Worm (Caenorhabditis elegans) whole organism, young adult: ENCODE results near the gene sedl-1.

Experiments
- F33H1.4 ChIP-seq: fragments of 200-800 bp; sonication (Bioruptor generic); IDR thresholded peaks from 2 replicates; pipeline ENCODE4 v1.3.6; 2022; ENCODE audit warnings: missing genetic modification reagents, missing genetic modification characterization, missing compliant biosample characterization
- Y79H2A.3 ChIP-seq: fragments of 200-800 bp; sonication (Bioruptor generic); conservative IDR thresholded peaks from 2 replicates; pipeline ENCODE4 v1.3.6; 2022; ENCODE audit warnings: missing genetic modification reagents, missing genetic modification characterization, missing compliant biosample characterization
- cebp-1 ChIP-seq, 2 experiments: fragments of 200-800 bp in 1 of 2; sonication (Bioruptor generic) in 1 of 2; sonication (generic microtip) in 1 of 2; IDR thresholded peaks in 1 of 2; optimal IDR thresholded peaks in 1 of 2; 2 replicates each; pipeline versions ENCODE4 v1.3.6 to Lab custom; 2017 to 2022; ENCODE audit warnings: missing compliant biosample characterization in 2 of 2, missing genetic modification characterization in 2 of 2, mild to moderate bottlenecking in 1 of 2, missing genetic modification reagents in 1 of 2, moderate library complexity in 1 of 2
- ceh-100 ChIP-seq: fragments of 200-800 bp; sonication (Bioruptor generic); IDR thresholded peaks from 2 replicates; pipeline ENCODE4 v1.3.6; 2022; ENCODE audit warnings: missing genetic modification reagents, missing genetic modification characterization, missing compliant biosample characterization
- dox-1 ChIP-seq: fragments of 200-800 bp; sonication (Bioruptor generic); IDR thresholded peaks from 2 replicates; pipeline ENCODE4 v1.3.6; 2022; ENCODE audit warnings: missing genetic modification reagents, missing genetic modification characterization, missing compliant biosample characterization
- efl-1 ChIP-seq: fragments of 150-350 bp; optimal IDR thresholded peaks from 2 replicates; lab custom pipeline; 2014; ENCODE audit warnings: missing biosample characterization, missing genetic modification reagents, missing genetic modification characterization
- mcd-1 ChIP-seq: fragments of 200-800 bp; sonication (Bioruptor generic); IDR thresholded peaks from 2 replicates; pipeline ENCODE4 v1.3.6; 2022; ENCODE audit warnings: missing genetic modification reagents, missing genetic modification characterization, missing compliant biosample characterization
- mel-28 ChIP-seq: sonication (generic microtip); optimal IDR thresholded peaks from 2 replicates; lab custom pipeline; 2016; ENCODE audit warnings: borderline replicate concordance, mild to moderate bottlenecking, missing genetic modification characterization, missing compliant biosample characterization
- nhr-179 ChIP-seq: sonication (generic microtip); optimal IDR thresholded peaks from 2 replicates; lab custom pipeline; 2016; ENCODE audit warnings: mild to moderate bottlenecking, missing genetic modification characterization, missing compliant biosample characterization
- nhr-90 ChIP-seq: sonication (generic microtip); optimal IDR thresholded peaks from 2 replicates; lab custom pipeline; 2016; ENCODE audit warnings: missing genotype, mild to moderate bottlenecking, missing genetic modification characterization, missing compliant biosample characterization
- unc-130 ChIP-seq: sonication (generic microtip); optimal IDR thresholded peaks from 2 replicates; lab custom pipeline; 2016; ENCODE audit warnings: missing genetic modification reagents, missing genetic modification characterization, missing compliant biosample characterization

DNA sequence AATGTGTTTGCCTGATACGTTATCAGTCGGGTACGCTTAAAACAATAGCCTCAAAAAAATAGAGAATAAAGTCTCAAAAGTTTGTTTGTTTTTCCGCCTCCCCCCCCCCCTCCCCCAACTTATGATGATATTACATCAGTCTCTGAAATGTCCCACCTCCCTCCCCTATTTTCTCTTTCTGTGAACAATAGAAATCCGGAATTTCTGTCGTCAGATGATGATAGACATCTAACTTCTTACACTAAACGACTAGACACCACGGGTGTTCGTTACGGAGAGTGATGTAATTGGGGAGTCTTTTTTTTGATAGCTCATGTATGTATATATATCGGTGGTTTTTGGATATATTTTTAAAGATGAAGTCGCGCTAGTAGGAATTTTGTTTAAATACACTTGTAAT is 45.6 kb downstream of the sedl-1 start:
- TF ChIP-seq Y79H2A.3 (GFP tag; lab: Robert Waterston, UW) (no peak), unc-130 (GFP tag; lab: Kevin White, UChicago) (no peak), mel-28 (tag; lab: Kevin White, UChicago) (no peak), dox-1 (no peak), nhr-90 (no peak), efl-1 (GFP tag; lab: Kevin White, UChicago) (no peak), mcd-1 (no peak), ceh-100 (GFP tag; lab: Robert Waterston, UW) (no peak), F33H1.4 (no peak), nhr-179 (no peak), cebp-1 (GFP tag; IDR thresholded peaks at IDR 0.05; lab: Robert Waterston, UW) (no peak), cebp-1 (tag; optimal IDR thresholded peaks at IDR 0.05; lab: Kevin White, UChicago) (no peak)
